Worm (Caenorhabditis elegans) whole organism, L4/young adult: ENCODE data around the gene haly-1.

ENCODE experiments used
- W03F9.2 ChIP-seq: fragments of 150-350 bp; optimal IDR thresholded peaks from 2 replicates; lab custom pipeline; 2014; ENCODE audit warnings: missing biosample characterization, missing genetic modification characterization
- dao-5 ChIP-seq: sonication (generic microtip); optimal IDR thresholded peaks from 2 replicates; lab custom pipeline; 2016; ENCODE audit warnings: missing genotype, missing genetic modification characterization, moderate library complexity, missing compliant biosample characterization
- him-1 ChIP-seq: sonication (generic microtip); optimal IDR thresholded peaks from 2 replicates; lab custom pipeline; 2016; ENCODE audit warnings: missing genotype, missing genetic modification reagents, missing genetic modification characterization, missing compliant biosample characterization

The haly-1 gene

ce11 chrX:10907418-10907817 lies 11.0 kb upstream of the haly-1 start:
- TF ChIP-seq him-1 (tag; lab: Kevin White, UChicago) = no peak
- TF ChIP-seq W03F9.2 (tag; lab: Kevin White, UChicago) = no peak
- no peak for TF ChIP-seq dao-5 (tag; lab: Kevin White, UChicago)

- TF ChIP-seq him-1 (tag; lab: Kevin White, UChicago) (no peak), W03F9.2 (tag; lab: Kevin White, UChicago) (no peak), dao-5 (tag; lab: Kevin White, UChicago) (no peak)
Observed at ce11 chrX:10903416-10903815, 7.0 kb upstream of the haly-1 start.

ce11 chrX:10902723-10903322 lies 6.4 kb upstream of the haly-1 start, which contains the start of gene acbp-3:
TSS of gene acbp-3 (plus strand) at chrX:10903272.
- no peak for TF ChIP-seq dao-5 (tag; lab: Kevin White, UChicago)
- no peak for TF ChIP-seq him-1 (tag; lab: Kevin White, UChicago)
- no peak for TF ChIP-seq W03F9.2 (tag; lab: Kevin White, UChicago)

DNA sequence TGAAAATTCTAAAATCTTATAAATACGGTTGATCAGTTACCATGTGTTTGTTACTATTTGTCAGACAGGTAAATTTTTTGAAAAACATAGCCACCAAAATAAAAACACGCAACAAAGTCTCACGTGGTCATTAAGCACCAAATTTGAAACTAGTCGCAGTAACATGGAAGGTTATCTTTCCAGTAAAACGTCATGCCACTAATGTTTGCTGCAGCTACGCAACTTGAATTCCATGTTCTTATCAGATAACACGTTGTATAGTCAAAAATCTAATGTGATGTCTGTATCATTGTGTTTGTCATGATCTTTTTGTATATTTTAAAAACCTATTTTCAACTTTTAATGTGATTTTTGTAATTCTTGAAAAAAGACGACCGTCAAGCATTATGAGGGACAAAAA lies 5.4 kb upstream of the haly-1 start:
- TF ChIP-seq him-1 (tag; lab: Kevin White, UChicago) (no peak), dao-5 (tag; lab: Kevin White, UChicago) (no peak), W03F9.2 (tag; lab: Kevin White, UChicago) (no peak)

ce11 chrX:10900952-10901351 lies 4.6 kb upstream of the haly-1 start:
- no peak for TF ChIP-seq him-1 (tag; lab: Kevin White, UChicago)
- no peak for TF ChIP-seq dao-5 (tag; lab: Kevin White, UChicago)
- TF ChIP-seq W03F9.2 (tag; lab: Kevin White, UChicago) = no peak

DNA sequence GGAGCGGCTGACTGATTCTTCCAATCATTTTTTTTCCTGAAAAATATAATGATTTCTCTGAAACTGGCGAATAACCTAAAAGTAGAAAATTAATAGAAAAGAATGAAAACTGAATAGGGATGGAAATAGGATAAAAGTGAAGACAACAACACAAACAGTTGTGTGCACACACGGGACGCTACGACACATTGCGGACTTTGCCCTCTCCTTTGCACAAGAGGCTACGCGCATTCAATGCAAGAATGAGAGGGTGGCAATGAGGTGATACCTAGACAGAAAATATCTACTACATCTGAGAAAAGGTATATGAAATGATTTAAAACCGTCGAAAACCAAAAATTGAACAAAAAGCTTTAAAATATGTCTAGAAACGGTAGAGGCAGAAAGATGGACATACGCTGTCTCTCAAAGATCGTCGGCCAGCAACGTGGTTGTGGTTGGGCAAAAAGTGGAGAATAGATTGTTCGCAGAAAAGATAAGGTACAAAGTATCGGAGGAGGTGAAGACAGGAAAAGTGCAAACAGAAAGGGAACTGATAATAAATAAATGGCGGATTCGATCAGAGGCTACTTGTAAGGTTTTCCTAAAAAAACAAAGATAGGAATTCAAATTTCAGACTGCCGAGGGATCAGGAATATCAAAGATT lies 3.8 kb upstream of the haly-1 start, which contains the start of gene suca-1:
Gene suca-1, minus strand, starts transcription at position 36 of the 646 bp plus-strand sequence.
- no peak for TF ChIP-seq him-1 (tag; lab: Kevin White, UChicago)

DNA sequence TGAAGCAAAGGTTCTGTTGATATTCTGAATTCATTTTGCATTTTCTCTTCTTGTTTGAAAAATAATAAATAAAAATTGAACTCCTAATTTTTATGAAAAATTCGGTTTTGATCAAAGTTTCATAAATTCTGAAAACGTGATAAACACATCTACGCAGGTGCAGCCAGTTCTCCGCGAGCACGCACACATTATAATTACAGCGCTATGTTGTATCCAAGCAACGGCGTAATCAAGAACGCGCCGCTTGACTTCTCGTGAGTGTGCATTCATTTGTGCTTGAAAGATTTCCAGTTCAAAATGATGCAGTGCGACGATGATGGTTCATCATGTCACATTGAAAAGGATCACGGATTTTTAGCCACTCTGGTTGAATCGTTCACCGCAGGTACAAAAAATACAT lies 4.5 kb downstream of the haly-1 start, which contains the start of gene F47B10.3:
Gene F47B10.3, plus strand, starts transcription at position 301 of the 400 bp plus-strand sequence.
- no peak for TF ChIP-seq W03F9.2 (tag; lab: Kevin White, UChicago)
- TF ChIP-seq him-1 (tag; lab: Kevin White, UChicago) = no peak
- no peak for TF ChIP-seq dao-5 (tag; lab: Kevin White, UChicago)

ce11 chrX:10890965-10891364 lies 5.4 kb downstream of the haly-1 start, which contains the start of gene F47B10.4:
TSS of gene F47B10.4 (plus strand) at chrX:10891265.
- TF ChIP-seq him-1 (tag; lab: Kevin White, UChicago) = no peak
- no peak for TF ChIP-seq dao-5 (tag; lab: Kevin White, UChicago)
- TF ChIP-seq W03F9.2 (tag; lab: Kevin White, UChicago) = no peak

- TF ChIP-seq dao-5 (tag; lab: Kevin White, UChicago) (no peak), W03F9.2 (tag; lab: Kevin White, UChicago) (no peak), him-1 (tag; lab: Kevin White, UChicago) (no peak)
Observed at ce11 chrX:10890456-10890855, 5.9 kb downstream of the haly-1 start, which contains the start of gene F47B10.5. TSS of gene F47B10.5 (minus strand) at chrX:10890556.

DNA sequence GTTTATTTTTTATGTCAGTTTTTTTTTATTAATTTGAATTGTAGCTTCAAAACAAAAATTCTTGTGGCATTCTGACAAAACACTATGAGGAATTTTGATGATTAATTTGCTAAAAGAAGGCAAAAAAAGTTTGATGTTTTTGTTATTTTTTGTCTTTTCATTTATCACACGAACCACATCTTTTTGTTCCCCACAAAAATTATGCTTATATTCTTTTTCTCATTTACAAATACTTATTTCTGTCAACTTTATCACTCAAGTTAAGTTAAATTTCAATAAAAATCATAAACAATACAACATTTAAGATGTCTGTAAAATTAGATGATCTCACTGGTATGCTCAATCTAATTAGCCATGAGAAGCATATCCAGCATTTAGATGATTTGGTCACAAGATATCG lies 8.2 kb downstream of the haly-1 start, which contains the start of gene F47B10.6:
Gene F47B10.6, plus strand, starts transcription at position 301 of the 400 bp plus-strand sequence.
- TF ChIP-seq him-1 (tag; lab: Kevin White, UChicago) (no peak), dao-5 (tag; lab: Kevin White, UChicago) (no peak), W03F9.2 (tag; lab: Kevin White, UChicago) (no peak)

ce11 chrX:10885872-10886271 lies 10.5 kb downstream of the haly-1 start, which contains the start of gene T21E8.5:
TSS of gene T21E8.5 (plus strand) at chrX:10886172.
- TF ChIP-seq W03F9.2 (tag; lab: Kevin White, UChicago) = no peak
- no peak for TF ChIP-seq dao-5 (tag; lab: Kevin White, UChicago)
- no peak for TF ChIP-seq him-1 (tag; lab: Kevin White, UChicago)

DNA sequence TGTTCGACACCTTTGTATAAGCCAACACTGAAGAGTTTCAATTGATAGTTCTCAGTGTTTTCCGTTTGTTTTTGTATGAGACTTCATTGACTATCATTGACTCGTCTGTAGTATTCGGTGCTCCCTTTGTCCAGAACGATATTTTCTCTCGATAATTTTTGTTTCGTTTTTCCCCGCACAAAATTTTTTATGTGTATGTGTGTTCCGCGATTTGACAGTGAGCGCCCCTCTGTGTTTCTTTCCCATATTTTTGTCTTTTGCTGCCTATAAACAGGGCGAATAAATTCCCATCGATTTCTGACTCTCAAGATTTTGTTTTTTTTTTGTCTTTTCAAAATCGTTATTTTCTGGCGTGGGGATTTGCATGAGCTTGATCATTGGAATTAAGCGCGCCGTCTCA lies 13.2 kb downstream of the haly-1 start, which contains the start of gene T21E8.7:
Gene T21E8.7, plus strand, starts transcription at position 301 of the 400 bp plus-strand sequence.
- TF ChIP-seq W03F9.2 (tag; lab: Kevin White, UChicago) (no peak), dao-5 (tag; lab: Kevin White, UChicago) (no peak), him-1 (tag; lab: Kevin White, UChicago) (no peak)

- no peak for TF ChIP-seq W03F9.2 (tag; lab: Kevin White, UChicago)
- no peak for TF ChIP-seq dao-5 (tag; lab: Kevin White, UChicago)
- no peak for TF ChIP-seq him-1 (tag; lab: Kevin White, UChicago)
Observed at ce11 chrX:10881984-10882383, 14.4 kb downstream of the haly-1 start, which contains the start of gene T21E8.6. TSS of gene T21E8.6 (plus strand) at chrX:10882284.
